Worm (Caenorhabditis elegans): Measurements from ENCODE around the gene T07H3.7.

- TF ChIP-seq lin-15B (tag; optimal IDR thresholded peaks at IDR 0.05) (no peak), egl-5 (tag; optimal IDR thresholded peaks at IDR 0.05) (no peak), fkh-10 (GFP tag; optimal IDR thresholded peaks at IDR 0.05) (no peak), unc-39 (tag; optimal IDR thresholded peaks at IDR 0.05) (no peak), nfya-1 (tag; optimal IDR thresholded peaks at IDR 0.05; ENCODE audit: insufficient read depth) (no peak), sea-2 (GFP tag; optimal IDR thresholded peaks at IDR 0.05) (no peak), ceh-9 (tag; optimal IDR thresholded peaks at IDR 0.05) (no peak), mdl-1 (tag; optimal IDR thresholded peaks at IDR 0.05) (no peak)
Observed at ce11 chrII:1600661-1601060, 10.9 kb upstream of the T07H3.7 start, which contains the start of gene bath-26.

Data from whole organism, L3 larva.